Fruit fly (Drosophila melanogaster) whole organism, embryonic: Measurements from ENCODE around the gene CG2889.

ENCODE experiments used
- Ada2b ChIP-seq: fragments of 200-800 bp; sonication (Bioruptor generic); IDR thresholded peaks from 2 replicates; pipeline ENCODE4 v1.3.6; 2022; ENCODE audit warnings: missing biosample characterization, missing genetic modification characterization
- Asciz ChIP-seq: fragments of 200-800 bp; sonication (Bioruptor generic); optimal IDR thresholded peaks from 2 replicates; lab custom pipeline; 2017; ENCODE audit warnings: missing biosample characterization, mild to moderate bottlenecking, missing genetic modification characterization, missing genetic modification reagents
- Bgb ChIP-seq: fragments of 200-800 bp; sonication (Bioruptor generic); IDR thresholded peaks from 2 replicates; pipeline ENCODE4 v1.3.6; 2022; ENCODE audit warnings: missing biosample characterization, missing genetic modification characterization; ENCODE audit not compliant: partially characterized antibody
- Bteb2 ChIP-seq: fragments of 200-800 bp; sonication (Bioruptor generic); optimal IDR thresholded peaks from 2 replicates; lab custom pipeline; 2016; ENCODE audit warnings: missing biosample characterization, missing genetic modification characterization
- CG1024 ChIP-seq: fragments of 200-800 bp; sonication (Bioruptor generic); IDR thresholded peaks from 2 replicates; pipeline ENCODE4 v1.3.6; 2022; ENCODE audit warnings: missing biosample characterization, missing genetic modification characterization
- CG10543 ChIP-seq: fragments of 200-800 bp; sonication (Bioruptor generic); optimal IDR thresholded peaks from 3 replicates; lab custom pipeline; 2017; ENCODE audit warnings: missing biosample characterization, mild to moderate bottlenecking, missing genetic modification characterization, moderate library complexity
- CG13296 ChIP-seq: fragments of 200-800 bp; sonication (Bioruptor generic); optimal IDR thresholded peaks from 3 replicates; lab custom pipeline; 2018; ENCODE audit warnings: missing biosample characterization, mild to moderate bottlenecking, missing genetic modification characterization
- CG13624 ChIP-seq: fragments of 200-800 bp; sonication (Bioruptor generic); optimal IDR thresholded peaks from 2 replicates; lab custom pipeline; 2016; ENCODE audit warnings: missing biosample characterization, missing genetic modification characterization
- CG14441 ChIP-seq: fragments of 200-800 bp; sonication (Bioruptor generic); IDR thresholded peaks from 2 replicates; pipeline ENCODE4 v1.3.6; 2022; ENCODE audit warnings: missing biosample characterization, missing genetic modification characterization
- CG1647 ChIP-seq: fragments of 200-800 bp; sonication (Bioruptor generic); optimal IDR thresholded peaks from 3 replicates; lab custom pipeline; 2016; ENCODE audit warnings: missing biosample characterization, missing genetic modification characterization
- CG2116 ChIP-seq: fragments of 200-800 bp; sonication (Bioruptor generic); optimal IDR thresholded peaks from 3 replicates; lab custom pipeline; 2018; ENCODE audit warnings: missing biosample characterization, mild to moderate bottlenecking, missing genetic modification characterization
- CG30020 ChIP-seq: fragments of 200-800 bp; optimal IDR thresholded peaks from 2 replicates; lab custom pipeline; 2019; ENCODE audit warnings: missing biosample characterization, mild to moderate bottlenecking, missing genetic modification characterization, moderate library complexity
- CG3065 ChIP-seq: fragments of 200-800 bp; sonication (Bioruptor generic); optimal IDR thresholded peaks from 2 replicates; lab custom pipeline; 2016; ENCODE audit warnings: missing biosample characterization, missing genetic modification characterization
- CG32767 ChIP-seq: fragments of 200-800 bp; sonication (Bioruptor generic); IDR thresholded peaks from 2 replicates; pipeline ENCODE4 v1.3.6; 2022; ENCODE audit warnings: missing biosample characterization, missing genetic modification characterization
- CG4360 ChIP-seq: fragments of 200-800 bp; sonication (Bioruptor generic); IDR thresholded peaks from 2 replicates; pipeline ENCODE4 v1.3.6; 2022; ENCODE audit warnings: missing biosample characterization, missing genetic modification characterization
- CG6854 ChIP-seq: fragments of 200-800 bp; sonication (Bioruptor generic); optimal IDR thresholded peaks from 3 replicates; lab custom pipeline; 2017; ENCODE audit warnings: missing biosample characterization, mild to moderate bottlenecking, missing genetic modification characterization
- CG7271 ChIP-seq: fragments of 200-800 bp; sonication (Bioruptor generic); optimal IDR thresholded peaks from 2 replicates; lab custom pipeline; 2018; ENCODE audit warnings: missing biosample characterization, mild to moderate bottlenecking, missing genetic modification characterization, moderate library complexity
- CG7786 ChIP-seq: fragments of 200-800 bp; sonication (Bioruptor generic); optimal IDR thresholded peaks from 2 replicates; lab custom pipeline; 2016; ENCODE audit warnings: missing biosample characterization, missing genetic modification characterization
- CG7963 ChIP-seq: fragments of 200-800 bp; sonication (Bioruptor generic); IDR thresholded peaks from 3 replicates; pipeline ENCODE4 v1.3.6; 2022; ENCODE audit warnings: missing biosample characterization, missing genetic modification characterization; ENCODE audit not compliant: partially characterized antibody
- CG8089 ChIP-seq: fragments of 200-800 bp; sonication (Bioruptor generic); optimal IDR thresholded peaks from 3 replicates; lab custom pipeline; 2016; ENCODE audit warnings: missing biosample characterization, missing genetic modification characterization
- CG8388 ChIP-seq: fragments of 200-800 bp; sonication (Bioruptor generic); optimal IDR thresholded peaks from 2 replicates; lab custom pipeline; 2019; ENCODE audit warnings: missing biosample characterization, mild to moderate bottlenecking, missing genetic modification characterization, moderate library complexity
- CG9932 ChIP-seq: fragments of 200-800 bp; sonication (Bioruptor generic); IDR thresholded peaks from 2 replicates; pipeline ENCODE4 v1.3.6; 2022; ENCODE audit warnings: missing biosample characterization, missing genetic modification characterization
- CrebB ChIP-seq: fragments of 200-800 bp; sonication (Bioruptor generic); optimal IDR thresholded peaks from 3 replicates; lab custom pipeline; 2018; ENCODE audit warnings: missing biosample characterization, mild to moderate bottlenecking, missing genetic modification characterization
- Drgx ChIP-seq: fragments of 200-800 bp; sonication (Bioruptor generic); IDR thresholded peaks from 2 replicates; pipeline ENCODE4 v1.3.6; 2022; ENCODE audit warnings: missing biosample characterization, missing genetic modification characterization
- Fer1 ChIP-seq: fragments of 200-800 bp; sonication (Bioruptor generic); optimal IDR thresholded peaks from 2 replicates; lab custom pipeline; 2017; ENCODE audit warnings: missing biosample characterization, mild to moderate bottlenecking, missing genetic modification characterization
- Hr39 ChIP-seq: fragments of >200 bp; optimal IDR thresholded peaks from 2 replicates; lab custom pipeline; 2017
- MESR4 ChIP-seq: fragments of 200-800 bp; sonication (Bioruptor generic); optimal IDR thresholded peaks from 2 replicates; lab custom pipeline; 2018; ENCODE audit warnings: missing biosample characterization, mild to moderate bottlenecking, missing genetic modification characterization, moderate library complexity
- Mrtf ChIP-seq: fragments of 200-800 bp; sonication (Bioruptor generic); IDR thresholded peaks from 3 replicates; pipeline ENCODE4 v1.3.6; 2022; ENCODE audit warnings: missing biosample characterization, missing genetic modification characterization
- NfI ChIP-seq: fragments of 200-800 bp; sonication (Bioruptor generic); optimal IDR thresholded peaks from 3 replicates; lab custom pipeline; 2018; ENCODE audit warnings: missing biosample characterization, mild to moderate bottlenecking, missing genetic modification characterization, moderate library complexity
- Ravus ChIP-seq: fragments of 200-800 bp; sonication (Bioruptor generic); IDR thresholded peaks from 2 replicates; pipeline ENCODE4 v1.3.6; 2022; ENCODE audit warnings: missing biosample characterization, missing genetic modification characterization
- Scr ChIP-seq: fragments of 200-800 bp; sonication (Bioruptor generic); IDR thresholded peaks from 2 replicates; pipeline ENCODE4 v1.3.6; 2022; ENCODE audit warnings: missing biosample characterization, missing genetic modification characterization; ENCODE audit not compliant: partially characterized antibody
- Xbp1 ChIP-seq: fragments of 200-800 bp; sonication (Bioruptor generic); optimal IDR thresholded peaks from 3 replicates; lab custom pipeline; 2016; ENCODE audit warnings: missing biosample characterization, mild to moderate bottlenecking, missing genetic modification characterization
- chm ChIP-seq: fragments of 200-800 bp; sonication (Bioruptor generic); IDR thresholded peaks from 2 replicates; pipeline ENCODE4 v1.3.6; 2022; ENCODE audit warnings: missing biosample characterization, missing genetic modification characterization
- crc ChIP-seq: fragments of 200-800 bp; sonication (Bioruptor generic); optimal IDR thresholded peaks from 2 replicates; lab custom pipeline; 2016; ENCODE audit warnings: missing biosample characterization, missing genetic modification characterization
- dan ChIP-seq: fragments of 200-800 bp; sonication (Bioruptor generic); IDR thresholded peaks from 2 replicates; pipeline ENCODE4 v1.3.6; 2022; ENCODE audit warnings: missing biosample characterization, missing genetic modification characterization
- danr ChIP-seq: fragments of 200-800 bp; sonication (Bioruptor generic); IDR thresholded peaks from 2 replicates; pipeline ENCODE4 v1.3.6; 2022; ENCODE audit warnings: missing biosample characterization, missing genetic modification characterization
- dm ChIP-seq: fragments of 200-800 bp; sonication (Bioruptor generic); optimal IDR thresholded peaks from 3 replicates; lab custom pipeline; 2016; ENCODE audit warnings: missing biosample characterization, missing genetic modification characterization
- eyg ChIP-seq: fragments of 200-800 bp; sonication (Bioruptor generic); optimal IDR thresholded peaks from 3 replicates; lab custom pipeline; 2016; ENCODE audit warnings: missing biosample characterization, missing genetic modification characterization
- gfzf ChIP-seq: fragments of 200-800 bp; sonication (Bioruptor generic); optimal IDR thresholded peaks from 2 replicates; lab custom pipeline; 2016; ENCODE audit warnings: missing biosample characterization, mild to moderate bottlenecking, missing genetic modification characterization, moderate library complexity
- gro ChIP-seq: fragments of 200-800 bp; sonication (Bioruptor generic); optimal IDR thresholded peaks from 2 replicates; lab custom pipeline; 2016; ENCODE audit warnings: missing biosample characterization, missing genetic modification characterization
- gsb-n ChIP-seq: fragments of 200-800 bp; sonication (Bioruptor generic); optimal IDR thresholded peaks from 3 replicates; lab custom pipeline; 2018; ENCODE audit warnings: missing biosample characterization, mild to moderate bottlenecking, missing genetic modification characterization
- klu ChIP-seq: fragments of 200-800 bp; sonication (Bioruptor generic); IDR thresholded peaks from 2 replicates; pipeline ENCODE4 v1.3.6; 2022; ENCODE audit warnings: missing biosample characterization, missing genetic modification characterization
- nerfin-1 ChIP-seq: fragments of 200-800 bp; sonication (Bioruptor generic); optimal IDR thresholded peaks from 3 replicates; lab custom pipeline; 2019; ENCODE audit warnings: missing biosample characterization, mild to moderate bottlenecking, missing genetic modification characterization, moderate library complexity
- nmo ChIP-seq: fragments of 200-800 bp; sonication (Bioruptor generic); optimal IDR thresholded peaks from 2 replicates; lab custom pipeline; 2018; ENCODE audit warnings: missing biosample characterization, mild to moderate bottlenecking, missing genetic modification characterization, moderate library complexity
- prd ChIP-seq, 3 experiments: fragments of >200 bp in 2 of 3; fragments of 200-800 bp in 1 of 3; sonication (Bioruptor generic) in 1 of 3; optimal IDR thresholded peaks in 2 of 3; IDR thresholded peaks in 1 of 3; 2 replicates in 2 of 3; 3 replicates in 1 of 3; pipeline versions ENCODE4 v1.3.6 to Lab custom; 2017 to 2022; ENCODE audit warnings: missing biosample characterization in 1 of 3, missing genetic modification characterization in 1 of 3
- pum ChIP-seq: fragments of 200-800 bp; sonication (Bioruptor generic); optimal IDR thresholded peaks from 2 replicates; lab custom pipeline; 2016; ENCODE audit warnings: missing biosample characterization, missing genetic modification characterization
- ranshi ChIP-seq: fragments of 200-800 bp; sonication (Bioruptor generic); IDR thresholded peaks from 2 replicates; pipeline ENCODE4 v1.3.6; 2022; ENCODE audit warnings: missing biosample characterization, missing genetic modification characterization
- sqz ChIP-seq: fragments of 200-800 bp; sonication (Bioruptor generic); optimal IDR thresholded peaks from 3 replicates; lab custom pipeline; 2018; ENCODE audit warnings: missing biosample characterization, mild to moderate bottlenecking, missing genetic modification characterization
- sr ChIP-seq: fragments of 200-800 bp; sonication (Bioruptor generic); IDR thresholded peaks from 3 replicates; pipeline ENCODE4 v1.3.6; 2022; ENCODE audit warnings: missing biosample characterization, missing genetic modification characterization
- stc ChIP-seq: fragments of 200-800 bp; sonication (Bioruptor generic); IDR thresholded peaks from 2 replicates; pipeline ENCODE4 v1.3.6; 2022; ENCODE audit warnings: missing biosample characterization, missing genetic modification characterization
- zen ChIP-seq: fragments of 200-800 bp; sonication (Bioruptor generic); optimal IDR thresholded peaks from 3 replicates; lab custom pipeline; 2018; ENCODE audit warnings: missing biosample characterization, mild to moderate bottlenecking, missing genetic modification characterization, moderate library complexity

The CG2889 gene

DNA sequence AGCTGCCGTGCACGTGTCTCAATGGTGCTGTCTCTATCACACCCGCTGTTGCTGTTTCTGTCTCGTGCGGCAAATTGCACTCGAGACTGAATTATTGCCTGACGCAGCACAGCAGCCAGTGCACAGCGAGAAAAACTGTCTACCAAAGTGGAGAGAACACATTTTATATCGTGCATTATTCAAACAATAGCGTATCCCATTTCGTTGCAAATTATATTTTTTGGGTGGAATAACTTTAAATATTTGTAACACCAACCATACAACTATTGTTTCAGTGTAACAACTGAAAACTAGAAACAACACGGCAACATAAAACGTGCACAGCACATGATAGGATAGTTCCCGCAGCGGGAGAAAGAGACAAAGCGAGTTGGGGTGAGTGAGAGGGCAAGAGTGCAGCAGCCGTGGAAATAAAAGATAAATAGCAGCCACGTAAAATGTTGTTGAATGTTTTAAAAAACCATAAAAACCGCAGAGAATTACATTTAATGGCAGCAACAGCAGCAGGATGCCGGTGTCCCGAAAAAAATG, 41.6 kb downstream of the CG2889 start (continued):
- TF ChIP-seq Bgb (GFP tag; lab: Robert Waterston, UW): no peak
- peak; percentile 19 for TF ChIP-seq CG8388
- no peak for TF ChIP-seq klu (GFP tag; lab: Robert Waterston, UW)
- no peak for TF ChIP-seq Bteb2 (GFP tag; lab: Kevin White, UChicago)
- TF ChIP-seq gro (GFP tag; lab: Kevin White, UChicago): no peak
- no peak for TF ChIP-seq prd (optimal IDR thresholded peaks at IDR 0.05; lab: Kevin White, UChicago)
- peak; percentile 96 for TF ChIP-seq prd (GFP tag; IDR thresholded peaks at IDR 0.05; lab: Robert Waterston, UW)
- TF ChIP-seq CG9932 (GFP tag; lab: Robert Waterston, UW): no peak
- TF ChIP-seq CrebB (tag; lab: Kevin White, UChicago): no peak
- no peak for TF ChIP-seq Hr39 (lab: Kevin White, UChicago)
- TF ChIP-seq chm (GFP tag; lab: Robert Waterston, UW): no peak
- peak; percentile 96 for TF ChIP-seq zen (tag; lab: Kevin White, UChicago)
- peak; percentile 72 for TF ChIP-seq CG4360
- peak; percentile 26 for TF ChIP-seq CG1647
- TF ChIP-seq ranshi: peak; percentile 32; the same call in 1 of the 2 replicates
- TF ChIP-seq Mrtf (GFP tag; lab: Robert Waterston, UW): peak; percentile 53; the same call in 1 of the 3 replicates
- TF ChIP-seq dan (GFP tag; lab: Robert Waterston, UW): peak; percentile 74
- TF ChIP-seq CG8089: no peak
- TF ChIP-seq Drgx (GFP tag; lab: Robert Waterston, UW): peak; percentile 56
- peak; percentile 64 for TF ChIP-seq pum (GFP tag; lab: Kevin White, UChicago)
- TF ChIP-seq eyg (GFP tag; lab: Kevin White, UChicago): no peak
- peak; percentile 4 for TF ChIP-seq gsb-n (tag; lab: Kevin White, UChicago)
- peak; percentile 42 for TF ChIP-seq CG13624 (GFP tag; lab: Kevin White, UChicago)
- peak; percentile 33; the same call in 1 of the 2 replicates for TF ChIP-seq Ada2b (GFP tag; lab: Robert Waterston, UW)
- TF ChIP-seq Scr (GFP tag; lab: Robert Waterston, UW): no peak
- TF ChIP-seq nerfin-1 (tag; lab: Kevin White, UChicago): peak; percentile 40
- no peak for TF ChIP-seq CG3065 (GFP tag; lab: Kevin White, UChicago)
- peak; percentile 87 for TF ChIP-seq CG7271
- TF ChIP-seq CG14441 (GFP tag; lab: Robert Waterston, UW): 0 out of 2 replicates have a peak, but pooled peaks have one; percentile 16
- TF ChIP-seq MESR4 (GFP tag; lab: Kevin White, UChicago): no peak
- no peak for TF ChIP-seq CG2116 (GFP tag; lab: Kevin White, UChicago)
- no peak for TF ChIP-seq Ravus (GFP tag; lab: Robert Waterston, UW)
- TF ChIP-seq sr: no peak
- no peak for TF ChIP-seq crc (GFP tag; lab: Kevin White, UChicago)
- peak; percentile 30 for TF ChIP-seq Xbp1 (GFP tag; lab: Kevin White, UChicago)
- TF ChIP-seq CG10543 (GFP tag; lab: Kevin White, UChicago): no peak
- peak; percentile 9 for TF ChIP-seq sqz
- TF ChIP-seq stc (GFP tag; lab: Robert Waterston, UW): peak; percentile 34; the same call in 1 of the 2 replicates
- TF ChIP-seq CG30020 (tag; lab: Kevin White, UChicago): peak; percentile 5
- TF ChIP-seq CG6854: no peak
- TF ChIP-seq CG7963 (GFP tag; lab: Robert Waterston, UW): no peak
- no peak for TF ChIP-seq CG32767 (GFP tag; lab: Robert Waterston, UW)
- peak; percentile 46 for TF ChIP-seq Asciz (GFP tag; lab: Kevin White, UChicago)
- TF ChIP-seq dm (GFP tag; lab: Kevin White, UChicago): peak; percentile 40
- TF ChIP-seq gfzf (GFP tag; lab: Kevin White, UChicago): no peak
- peak; percentile 58 for TF ChIP-seq CG1024 (GFP tag; lab: Robert Waterston, UW)
- peak; percentile 71 for TF ChIP-seq nmo (GFP tag; lab: Kevin White, UChicago)
- no peak for TF ChIP-seq NfI (GFP tag; lab: Kevin White, UChicago)
- peak; percentile 10 for TF ChIP-seq CG7786 (GFP tag; lab: Kevin White, UChicago)
- TF ChIP-seq CG13296: no peak
- no peak for TF ChIP-seq Fer1 (GFP tag; lab: Kevin White, UChicago)
- 0 out of 2 replicates have a peak, but pooled peaks have one; percentile 45 for TF ChIP-seq danr (GFP tag; lab: Robert Waterston, UW)
